Worm (Caenorhabditis elegans) whole organism, L3 larva: Measurements from ENCODE around the gene ZK418.7.

Experiments
- ama-1 ChIP-seq: fragments of 150-350 bp; optimal IDR thresholded peaks from 2 replicates; lab custom pipeline; 2018
- ceh-9 ChIP-seq: sonication (generic microtip); optimal IDR thresholded peaks from 2 replicates; lab custom pipeline; 2018; ENCODE audit warnings: missing biosample characterization, missing genetic modification characterization
- egl-27 ChIP-seq: sonication (generic microtip); optimal IDR thresholded peaks from 4 replicates; lab custom pipeline; 2017; ENCODE audit warnings: missing biosample characterization, missing genetic modification reagents, missing genetic modification characterization
- elt-3 ChIP-seq, 3 experiments: fragments of 150-350 bp in 1 of 3; sonication (generic microtip) in 2 of 3; optimal IDR thresholded peaks; 2 replicates in 2 of 3; 4 replicates in 1 of 3; lab custom pipeline; 2014 to 2017; ENCODE audit warnings: missing biosample characterization in 3 of 3, missing genetic modification characterization in 3 of 3
- nhr-43 ChIP-seq: sonication (generic microtip); optimal IDR thresholded peaks from 2 replicates; lab custom pipeline; 2016; ENCODE audit warnings: mild to moderate bottlenecking, missing genetic modification characterization, missing compliant biosample characterization; ENCODE audit not compliant: poor library complexity, severe bottlenecking
- nhr-76 ChIP-seq: fragments of 150-350 bp; sonication (generic microtip); optimal IDR thresholded peaks from 5 replicates; lab custom pipeline; 2014; ENCODE audit warnings: missing biosample characterization, missing genetic modification characterization
- unc-39 ChIP-seq: sonication (generic microtip); optimal IDR thresholded peaks from 4 replicates; lab custom pipeline; 2017; ENCODE audit warnings: missing biosample characterization, missing genetic modification characterization
- unc-62 ChIP-seq: fragments of 150-350 bp; sonication (generic microtip); optimal IDR thresholded peaks from 4 replicates; lab custom pipeline; 2014; ENCODE audit warnings: missing biosample characterization, missing genetic modification reagents, missing genetic modification characterization

- TF ChIP-seq unc-62 (no peak), egl-27 (tag; lab: Kevin White, UChicago) (no peak), elt-3 (tag; optimal IDR thresholded peaks at IDR 0.05; lab: Kevin White, UChicago) (no peak), nhr-43 (tag; lab: Kevin White, UChicago) (no peak), ama-1 (no peak), ceh-9 (tag; lab: Kevin White, UChicago) (no peak), nhr-76 (tag; lab: Kevin White, UChicago) (no peak), unc-39 (tag; lab: Kevin White, UChicago) (no peak)
Observed at ce11 chrIII:7034252-7035223, 46.1 kb downstream of the ZK418.7 start.
